Worm (Caenorhabditis elegans) whole organism, L4/young adult: ENCODE measurements around the gene F21D5.7.

Experiments used
- W03F9.2 ChIP-seq: fragments of 150-350 bp; optimal IDR thresholded peaks from 2 replicates; lab custom pipeline; 2014; ENCODE audit warnings: missing biosample characterization, missing genetic modification characterization
- dao-5 ChIP-seq: sonication (generic microtip); optimal IDR thresholded peaks from 2 replicates; lab custom pipeline; 2016; ENCODE audit warnings: missing genotype, missing genetic modification characterization, moderate library complexity, missing compliant biosample characterization
- him-1 ChIP-seq: sonication (generic microtip); optimal IDR thresholded peaks from 2 replicates; lab custom pipeline; 2016; ENCODE audit warnings: missing genotype, missing genetic modification reagents, missing genetic modification characterization, missing compliant biosample characterization

DNA sequence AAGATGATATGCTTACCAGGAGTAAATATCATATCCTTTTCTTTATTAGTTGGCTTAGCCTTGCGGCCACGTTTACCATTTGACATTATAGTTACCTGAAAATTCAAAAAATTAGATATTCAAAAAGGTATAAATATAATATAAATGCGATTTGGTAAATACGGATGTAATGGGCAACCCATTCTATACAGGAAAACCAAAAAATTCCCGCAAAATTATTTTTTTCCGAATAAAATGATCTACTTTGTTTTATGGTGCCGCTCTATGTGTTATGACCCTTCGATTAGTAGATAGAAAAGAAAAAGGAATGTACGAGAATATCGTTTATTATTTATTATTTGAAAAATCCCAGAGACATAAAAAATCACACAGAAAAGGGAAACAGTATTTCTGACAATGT, 11.2 kb upstream of the F21D5.7 start, which contains the start of gene elli-1:
- TF ChIP-seq him-1 (tag; lab: Kevin White, UChicago) (no peak), W03F9.2 (tag; lab: Kevin White, UChicago) (no peak), dao-5 (no peak)
